Fruit fly (Drosophila melanogaster): Measurements from ENCODE around the gene CG42304.

dm6 chr3L:2608825-2609224 lies 43.1 kb upstream of the CG42304 start:
- no peak for TF ChIP-seq insv (optimal IDR thresholded peaks at IDR 0.05)
- TF ChIP-seq psq (optimal IDR thresholded peaks at IDR 0.05) = no peak
- no peak for TF ChIP-seq Sin3A (optimal IDR thresholded peaks at IDR 0.05)
- no peak for TF ChIP-seq h (optimal IDR thresholded peaks at IDR 0.05)
- TF ChIP-seq Myc (optimal IDR thresholded peaks at IDR 0.05) = no peak
- TF ChIP-seq ttk (optimal IDR thresholded peaks at IDR 0.05) = no peak

All from Kc167 (cell line).